ENCODE assay signal across 6 fruit fly cellular contexts in genomic region chr2L:5421570-5422004, dm6.
A peak's percentile ranks its signal among the peaks of the same experiment; 100 is the strongest.
TF ChIP-seq lines count a peak whose summit lies in the region.

No protein-coding gene starts in this region.

- TF ChIP-seq CTCF in whole organism, embryonic (GFP tag; optimal IDR thresholded peaks at IDR 0.05; lab: Kevin White, UChicago): no peak

TF ChIP-seq in whole organism, 6 proteins besides CTCF, POLR2A, EP300 and RAD21:
- TF ChIP-seq pan (optimal IDR thresholded peaks at IDR 0.05; lab: Kevin White, UChicago) (no peak), Dll (optimal IDR thresholded peaks at IDR 0.05; lab: Kevin White, UChicago) (no peak), CG8478 (optimal IDR thresholded peaks at IDR 0.05; lab: Kevin White, UChicago) (peak; percentile 6), usp (GFP tag; optimal IDR thresholded peaks at IDR 0.05; lab: Kevin White, UChicago) (no peak), psq (optimal IDR thresholded peaks at IDR 0.05; lab: Kevin White, UChicago) (no peak)
TF ChIP-seq in whole organism: peak in this region for 1.

TF ChIP-seq in whole organism, adult, 20 proteins besides CTCF, POLR2A, EP300 and RAD21:
- TF ChIP-seq pad (GFP tag; optimal IDR thresholded peaks at IDR 0.05; lab: Kevin White, UChicago) (peak; percentile 92), toe (GFP tag; optimal IDR thresholded peaks at IDR 0.05; lab: Kevin White, UChicago) (no peak)

TF ChIP-seq in whole organism, embryonic, 481 proteins besides CTCF, POLR2A, EP300 and RAD21 (continues in another document):
- peak; percentile 41 for TF ChIP-seq phol (tag; optimal IDR thresholded peaks at IDR 0.05; lab: Kevin White, UChicago)
- peak; percentile 66 for TF ChIP-seq Adf1 (GFP tag; IDR thresholded peaks at IDR 0.05; lab: Robert Waterston, UW)
- TF ChIP-seq CG17186 (GFP tag; optimal IDR thresholded peaks at IDR 0.05; lab: Kevin White, UChicago): no peak
- TF ChIP-seq CG8478 (optimal IDR thresholded peaks at IDR 0.05; lab: Kevin White, UChicago): peak; percentile 59
- TF ChIP-seq Med (GFP tag; lab: Kevin White, UChicago): peak; percentile 63
- peak; percentile 81 for TF ChIP-seq Nf-YB (GFP tag; optimal IDR thresholded peaks at IDR 0.05; lab: Kevin White, UChicago)
- TF ChIP-seq CG13775 (GFP tag; optimal IDR thresholded peaks at IDR 0.05; lab: Kevin White, UChicago): no peak
- TF ChIP-seq CG1832 (GFP tag; optimal IDR thresholded peaks at IDR 0.05; lab: Kevin White, UChicago): peak; percentile 80
- peak; percentile 83 for TF ChIP-seq CG10321 (GFP tag; IDR thresholded peaks at IDR 0.05; lab: Robert Waterston, UW)
- TF ChIP-seq abd-A (tag; optimal IDR thresholded peaks at IDR 0.05; lab: Kevin White, UChicago): peak; percentile 17
- no peak for TF ChIP-seq zen (tag; optimal IDR thresholded peaks at IDR 0.05; lab: Kevin White, UChicago)
- TF ChIP-seq p53 (GFP tag; optimal IDR thresholded peaks at IDR 0.05; lab: Kevin White, UChicago): peak; percentile 94
- TF ChIP-seq usp (GFP tag; optimal IDR thresholded peaks at IDR 0.05; lab: Kevin White, UChicago): no peak
- 0 out of 3 replicates have a peak, but pooled peaks have one; percentile 16 for TF ChIP-seq CG7963 (GFP tag; IDR thresholded peaks at IDR 0.05; lab: Robert Waterston, UW; ENCODE audit: partially characterized antibody)
- 0 out of 3 replicates have a peak, but pooled peaks have one; percentile 40 for TF ChIP-seq H15 (GFP tag; IDR thresholded peaks at IDR 0.05; lab: Robert Waterston, UW)
- peak; percentile 9 for TF ChIP-seq CG5180 (GFP tag; optimal IDR thresholded peaks at IDR 0.05; lab: Kevin White, UChicago)
- TF ChIP-seq nerfin-1 (tag; optimal IDR thresholded peaks at IDR 0.05; lab: Kevin White, UChicago): peak; percentile 9
- peak; percentile 37; the same call in 1 of the 2 replicates for TF ChIP-seq amos (GFP tag; IDR thresholded peaks at IDR 0.05; lab: Robert Waterston, UW; ENCODE audit: partially characterized antibody)
- no peak for TF ChIP-seq Dek (tag; optimal IDR thresholded peaks at IDR 0.05; lab: Kevin White, UChicago)
- TF ChIP-seq Nf-YC (tag; optimal IDR thresholded peaks at IDR 0.05; lab: Kevin White, UChicago): peak; percentile 92

TF ChIP-seq in whole organism, prepupa, 60 proteins besides CTCF, POLR2A, EP300 and RAD21:
- no peak for TF ChIP-seq net (GFP tag; optimal IDR thresholded peaks at IDR 0.05; lab: Kevin White, UChicago)
- TF ChIP-seq fd59A (GFP tag; optimal IDR thresholded peaks at IDR 0.05; lab: Kevin White, UChicago): no peak
- no peak for TF ChIP-seq Lpt (GFP tag; optimal IDR thresholded peaks at IDR 0.05; lab: Kevin White, UChicago)
- TF ChIP-seq ss (GFP tag; optimal IDR thresholded peaks at IDR 0.05; lab: Kevin White, UChicago): peak in 1 of 2 experiments; percentile 33
- no peak for TF ChIP-seq CG32006 (GFP tag; optimal IDR thresholded peaks at IDR 0.05; lab: Kevin White, UChicago)
- TF ChIP-seq Eip78C (GFP tag; lab: Kevin White, UChicago): peak; percentile 52
- peak; percentile 36; the same call in 1 of the 3 replicates for TF ChIP-seq CG6163 (GFP tag; IDR thresholded peaks at IDR 0.05; lab: Robert Waterston, UW)
- no peak for TF ChIP-seq lz (GFP tag; optimal IDR thresholded peaks at IDR 0.05; lab: Kevin White, UChicago)
- TF ChIP-seq Eip75B (GFP tag; optimal IDR thresholded peaks at IDR 0.05; lab: Kevin White, UChicago): no peak
- TF ChIP-seq Blimp-1 (GFP tag; optimal IDR thresholded peaks at IDR 0.05; lab: Kevin White, UChicago): no peak
- no peak for TF ChIP-seq CG15336 (GFP tag; IDR thresholded peaks at IDR 0.05; lab: Robert Waterston, UW)
- peak; percentile 33 for TF ChIP-seq CG1621 (tag; optimal IDR thresholded peaks at IDR 0.05; lab: Kevin White, UChicago)
- no peak for TF ChIP-seq CG7368 (GFP tag; optimal IDR thresholded peaks at IDR 0.05; lab: Kevin White, UChicago)
- no peak for TF ChIP-seq esn (GFP tag; optimal IDR thresholded peaks at IDR 0.05; lab: Kevin White, UChicago)
- TF ChIP-seq Sox102F (GFP tag; optimal IDR thresholded peaks at IDR 0.05; lab: Kevin White, UChicago): no peak
- no peak for TF ChIP-seq svp (GFP tag; lab: Kevin White, UChicago)
- TF ChIP-seq CG6792 (GFP tag; optimal IDR thresholded peaks at IDR 0.05; lab: Kevin White, UChicago): no peak

TF ChIP-seq in whole organism, pupa, 21 proteins besides CTCF, POLR2A, EP300 and RAD21:
- TF ChIP-seq Pif1B (GFP tag; optimal IDR thresholded peaks at IDR 0.05; lab: Kevin White, UChicago) (no peak), fd96Ca (GFP tag; IDR thresholded peaks at IDR 0.05; lab: Robert Waterston, UW) (0 out of 3 replicates have a peak, but pooled peaks have one; percentile 46)

TF ChIP-seq in whole organism, wandering third instar larva, 38 proteins besides CTCF, POLR2A, EP300 and RAD21:
- TF ChIP-seq CG9705 (GFP tag; optimal IDR thresholded peaks at IDR 0.05; lab: Kevin White, UChicago): no peak
- TF ChIP-seq psq (GFP tag; optimal IDR thresholded peaks at IDR 0.05; lab: Kevin White, UChicago): peak; percentile 77
- TF ChIP-seq Vsx2 (GFP tag; optimal IDR thresholded peaks at IDR 0.05; lab: Kevin White, UChicago; ENCODE audit: partially characterized antibody): peak; percentile 52
- no peak for TF ChIP-seq h (GFP tag; optimal IDR thresholded peaks at IDR 0.05; lab: Kevin White, UChicago)
